Worm (Caenorhabditis elegans) whole organism, early embryonic: ENCODE measurements around the gene vps-2.

ENCODE experiments used
- B0310.2 ChIP-seq: sonication (generic microtip); optimal IDR thresholded peaks from 2 replicates; lab custom pipeline; 2016; ENCODE audit warnings: mild to moderate bottlenecking, missing genetic modification characterization, missing compliant biosample characterization
- ama-1 ChIP-seq: fragments of 150-350 bp; optimal IDR thresholded peaks from 2 replicates; lab custom pipeline; 2014
- tbx-37 ChIP-seq: fragments of 200-800 bp; sonication (Bioruptor generic); conservative IDR thresholded peaks from 2 replicates; pipeline ENCODE4 v1.3.6; 2022; ENCODE audit warnings: missing genetic modification reagents, missing genetic modification characterization, missing compliant biosample characterization
- tra-4 ChIP-seq: sonication (generic microtip); optimal IDR thresholded peaks from 2 replicates; lab custom pipeline; 2017; ENCODE audit warnings: missing genetic modification characterization, missing compliant biosample characterization

ce11 chrII:12799364-12799763, 31.3 kb upstream of the vps-2 start:
- TF ChIP-seq tbx-37 (GFP tag; lab: Robert Waterston, UW), result no peak
- no peak for TF ChIP-seq B0310.2 (tag; lab: Kevin White, UChicago)
- no peak for TF ChIP-seq tra-4 (tag; lab: Kevin White, UChicago)
- TF ChIP-seq ama-1 (lab: Kevin White, UChicago), result no peak
